Fruit fly (Drosophila melanogaster) whole organism, adult: Measurements from ENCODE around the gene unk.

Experiments used
- bab1 ChIP-seq: fragments of 200-800 bp; sonication (Bioruptor generic); optimal IDR thresholded peaks from 3 replicates; lab custom pipeline; 2019; ENCODE audit warnings: missing biosample characterization, mild to moderate bottlenecking, missing genetic modification characterization, moderate library complexity
- ovo ChIP-seq: fragments of 200-800 bp; sonication (Bioruptor generic); optimal IDR thresholded peaks from 2 replicates; lab custom pipeline; 2016; ENCODE audit warnings: missing biosample characterization, missing genetic modification characterization
- pad ChIP-seq: fragments of 200-800 bp; sonication (Bioruptor generic); optimal IDR thresholded peaks from 3 replicates; lab custom pipeline; 2017; ENCODE audit warnings: missing biosample characterization, missing genetic modification characterization, mild to moderate bottlenecking, moderate library complexity, missing genetic modification reagents
- tj ChIP-seq: fragments of 200-800 bp; sonication (Bioruptor generic); optimal IDR thresholded peaks from 3 replicates; lab custom pipeline; 2017; ENCODE audit warnings: missing biosample characterization, mild to moderate bottlenecking, missing genetic modification characterization, moderate library complexity

DNA sequence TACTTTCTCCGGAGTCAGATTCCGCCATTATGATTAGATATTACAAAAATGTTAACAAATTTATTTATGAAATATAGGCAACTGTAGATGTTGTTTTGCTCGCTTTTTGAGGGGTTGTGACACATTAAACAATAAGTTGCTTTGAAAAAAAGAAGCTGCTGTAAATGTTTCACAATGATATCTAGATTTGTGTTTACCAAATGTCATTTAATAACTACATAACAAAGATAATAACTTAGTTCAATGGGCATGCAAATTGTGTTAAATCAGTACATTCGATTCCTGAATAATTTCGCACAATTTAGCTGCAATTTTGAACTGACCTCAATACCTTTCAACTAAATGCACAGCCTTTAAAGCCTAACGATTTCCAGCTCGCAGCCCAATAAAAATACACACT lies 46.3 kb upstream of the unk start, which contains the start of gene fzo:
- TF ChIP-seq tj (GFP tag; lab: Kevin White, UChicago) (no peak), bab1 (GFP tag; lab: Kevin White, UChicago) (no peak), ovo (GFP tag; lab: Kevin White, UChicago) (no peak), pad (GFP tag; lab: Kevin White, UChicago) (no peak)
